Fruit fly (Drosophila melanogaster): ENCODE data around the gene CG14323.
A peak's percentile ranks its signal among the peaks of the same experiment; 100 is the strongest.

CG14323 gene

dm6 chr3R:17604198-17604879, 17.6 kb downstream of the CG14323 start (continued):
- TF ChIP-seq Hey (tag; optimal IDR thresholded peaks at IDR 0.05), result peak; percentile 90
- peak in 1 of 2 experiments; percentile 18 for TF ChIP-seq crp (GFP tag; optimal IDR thresholded peaks at IDR 0.05)
- TF ChIP-seq CG13624 (GFP tag; optimal IDR thresholded peaks at IDR 0.05), result peak; percentile 11
- TF ChIP-seq NFAT (GFP tag; IDR thresholded peaks at IDR 0.05), result 0 out of 2 replicates have a peak, but pooled peaks have one; percentile 40
- TF ChIP-seq CG16863 (GFP tag; optimal IDR thresholded peaks at IDR 0.05), result peak; percentile 35

dm6 chr3R:17603717-17604116, 18.2 kb downstream of the CG14323 start:
- TF ChIP-seq CG30431 (GFP tag; optimal IDR thresholded peaks at IDR 0.05) (no peak), crc (GFP tag; optimal IDR thresholded peaks at IDR 0.05) (no peak), twi (tag; optimal IDR thresholded peaks at IDR 0.05) (peak; percentile 94), CG8478 (optimal IDR thresholded peaks at IDR 0.05) (peak; percentile 91), dimm (GFP tag; IDR thresholded peaks at IDR 0.05) (no peak), CG8944 (GFP tag; optimal IDR thresholded peaks at IDR 0.05) (no peak), br (optimal IDR thresholded peaks at IDR 0.05) (no peak), chn (GFP tag; optimal IDR thresholded peaks at IDR 0.05) (peak; percentile 18), cg (GFP tag; optimal IDR thresholded peaks at IDR 0.05) (peak; percentile 97), ftz-f1 (GFP tag; optimal IDR thresholded peaks at IDR 0.05) (no peak), CG15514 (GFP tag; optimal IDR thresholded peaks at IDR 0.05) (peak; percentile 11), mirr (GFP tag; optimal IDR thresholded peaks at IDR 0.05) (peak; percentile 85), pfk (GFP tag; optimal IDR thresholded peaks at IDR 0.05) (peak; percentile 7), CG1529 (GFP tag; optimal IDR thresholded peaks at IDR 0.05) (no peak), eve (GFP tag; optimal IDR thresholded peaks at IDR 0.05) (no peak), Spps (tag; optimal IDR thresholded peaks at IDR 0.05) (no peak), CG9932 (GFP tag; IDR thresholded peaks at IDR 0.05) (peak; percentile 32; the same call in 1 of the 2 replicates), pho (GFP tag; optimal IDR thresholded peaks at IDR 0.05) (no peak), kni (GFP tag; optimal IDR thresholded peaks at IDR 0.05) (peak; percentile 48), Nf-YA (GFP tag; IDR thresholded peaks at IDR 0.05) (no peak), CG11456 (GFP tag; IDR thresholded peaks at IDR 0.05) (no peak), CG17612 (GFP tag; IDR thresholded peaks at IDR 0.05) (no peak), CG13287 (GFP tag; IDR thresholded peaks at IDR 0.05; ENCODE audit: partially characterized antibody) (peak; percentile 43), Abd-B (GFP tag; optimal IDR thresholded peaks at IDR 0.05) (no peak), Camta (GFP tag; optimal IDR thresholded peaks at IDR 0.05) (no peak), inv (GFP tag; IDR thresholded peaks at IDR 0.05; ENCODE audit: partially characterized antibody) (0 out of 2 replicates have a peak, but pooled peaks have one; percentile 23), seq (GFP tag; IDR thresholded peaks at IDR 0.05) (peak; percentile 60; the same call in 1 of the 2 replicates), CG6272 (GFP tag; IDR thresholded peaks at IDR 0.05) (no peak), CG11085 (GFP tag; IDR thresholded peaks at IDR 0.05) (no peak), CG34224 (GFP tag; IDR thresholded peaks at IDR 0.05; ENCODE audit: partially characterized antibody) (peak; percentile 26; the same call in 1 of the 3 replicates), CG10366 (GFP tag; IDR thresholded peaks at IDR 0.05) (no peak), MBD-R2 (GFP tag; IDR thresholded peaks at IDR 0.05) (peak; percentile 27; the same call in 1 of the 2 replicates), CG8388 (GFP tag; optimal IDR thresholded peaks at IDR 0.05) (no peak), abd-A (tag; optimal IDR thresholded peaks at IDR 0.05) (peak; percentile 93), unc-4 (GFP tag; IDR thresholded peaks at IDR 0.05; ENCODE audit: partially characterized antibody) (peak; percentile 35; the same call in 1 of the 2 replicates), D (optimal IDR thresholded peaks at IDR 0.05) (peak; percentile 59), D (GFP tag; optimal IDR thresholded peaks at IDR 0.05) (no peak), Kr (GFP tag; optimal IDR thresholded peaks at IDR 0.05) (peak; percentile 30), CG10147 (GFP tag; optimal IDR thresholded peaks at IDR 0.05) (no peak), Hey (tag; optimal IDR thresholded peaks at IDR 0.05) (peak; percentile 95), ken (GFP tag; IDR thresholded peaks at IDR 0.05) (no peak), pzg (GFP tag; optimal IDR thresholded peaks at IDR 0.05) (peak; percentile 19), CG11695 (GFP tag; IDR thresholded peaks at IDR 0.05) (no peak), Eip74EF (GFP tag; optimal IDR thresholded peaks at IDR 0.05) (no peak)

Data from whole organism, embryonic.